Fruit fly (Drosophila melanogaster): Measurements from ENCODE around the gene Pfdn5.

The Pfdn5 gene

dm6 chr3R:22447874-22448254, 39.0 kb upstream of the Pfdn5 start, which contains the start of gene CG34376 (continued):
- TF ChIP-seq ftz-f1 (GFP tag; optimal IDR thresholded peaks at IDR 0.05) (no peak), CG9437 (GFP tag; optimal IDR thresholded peaks at IDR 0.05) (peak; percentile 76), Dbx (GFP tag; IDR thresholded peaks at IDR 0.05) (peak; percentile 49; the same call in 1 of the 3 replicates), CG18619 (GFP tag; optimal IDR thresholded peaks at IDR 0.05) (no peak), CG7928 (GFP tag; optimal IDR thresholded peaks at IDR 0.05) (no peak), Dip2 (GFP tag; IDR thresholded peaks at IDR 0.05) (no peak), CG10321 (GFP tag; IDR thresholded peaks at IDR 0.05) (no peak), CG11696 (GFP tag; IDR thresholded peaks at IDR 0.05) (no peak), Meics (GFP tag; optimal IDR thresholded peaks at IDR 0.05) (peak; percentile 55), emc (GFP tag; optimal IDR thresholded peaks at IDR 0.05) (no peak), CG18011 (GFP tag; optimal IDR thresholded peaks at IDR 0.05) (no peak), Hmr (GFP tag; optimal IDR thresholded peaks at IDR 0.05) (peak; percentile 44), lov (optimal IDR thresholded peaks at IDR 0.05) (no peak), lov (GFP tag; IDR thresholded peaks at IDR 0.05) (0 out of 3 replicates have a peak, but pooled peaks have one; percentile 45), HmgD (GFP tag; optimal IDR thresholded peaks at IDR 0.05) (no peak), CG15011 (GFP tag; optimal IDR thresholded peaks at IDR 0.05) (no peak), CG12391 (tag; optimal IDR thresholded peaks at IDR 0.05) (peak; percentile 69), Hsf (GFP tag; optimal IDR thresholded peaks at IDR 0.05) (no peak), Max (GFP tag; optimal IDR thresholded peaks at IDR 0.05) (no peak), NC2β (GFP tag; optimal IDR thresholded peaks at IDR 0.05) (no peak), dimm (GFP tag; IDR thresholded peaks at IDR 0.05) (no peak), ERR (GFP tag; optimal IDR thresholded peaks at IDR 0.05) (peak; percentile 31), CG14710 (tag; optimal IDR thresholded peaks at IDR 0.05) (peak; percentile 72), pfk (GFP tag; optimal IDR thresholded peaks at IDR 0.05) (peak; percentile 25), Bgb (GFP tag; IDR thresholded peaks at IDR 0.05; ENCODE audit: partially characterized antibody) (peak; percentile 36; the same call in 1 of the 2 replicates), CG12104 (GFP tag; optimal IDR thresholded peaks at IDR 0.05) (peak; percentile 2), Gsc (GFP tag; IDR thresholded peaks at IDR 0.05) (no peak), CG1647 (GFP tag; optimal IDR thresholded peaks at IDR 0.05) (peak; percentile 1), CG8478 (optimal IDR thresholded peaks at IDR 0.05) (no peak), B-H2 (GFP tag; optimal IDR thresholded peaks at IDR 0.05) (peak; percentile 28), CG32767 (GFP tag; IDR thresholded peaks at IDR 0.05) (0 out of 2 replicates have a peak, but pooled peaks have one; percentile 25), slou (GFP tag; optimal IDR thresholded peaks at IDR 0.05) (no peak), tgo (GFP tag; IDR thresholded peaks at IDR 0.05) (peak; percentile 17; the same call in 2 of the 3 replicates), peb (GFP tag; IDR thresholded peaks at IDR 0.05) (no peak), Xbp1 (GFP tag; optimal IDR thresholded peaks at IDR 0.05) (peak; percentile 16), ttk (GFP tag; IDR thresholded peaks at IDR 0.05) (peak; percentile 35; the same call in 1 of the 2 replicates), CG13296 (GFP tag; optimal IDR thresholded peaks at IDR 0.05) (peak; percentile 4), lilli (GFP tag; optimal IDR thresholded peaks at IDR 0.05) (no peak), CG15073 (GFP tag; optimal IDR thresholded peaks at IDR 0.05) (no peak), seq (GFP tag; IDR thresholded peaks at IDR 0.05) (no peak; the same call in 1 of the 2 replicates), hbn (GFP tag; IDR thresholded peaks at IDR 0.05; ENCODE audit: partially characterized antibody) (no peak), CG14965 (GFP tag; optimal IDR thresholded peaks at IDR 0.05; ENCODE audit: borderline replicate concordance) (no peak), Hey (tag; optimal IDR thresholded peaks at IDR 0.05) (no peak), Lhr (GFP tag; optimal IDR thresholded peaks at IDR 0.05) (peak; percentile 33), slp2 (GFP tag; optimal IDR thresholded peaks at IDR 0.05) (peak; percentile 22), ap (GFP tag; IDR thresholded peaks at IDR 0.05) (0 out of 2 replicates have a peak, but pooled peaks have one; percentile 35), chinmo (GFP tag; IDR thresholded peaks at IDR 0.05; ENCODE audit: partially characterized antibody) (0 out of 4 replicates have a peak, but pooled peaks have one; percentile 44), CHES-1-like (GFP tag; optimal IDR thresholded peaks at IDR 0.05) (peak; percentile 26), bowl (GFP tag; IDR thresholded peaks at IDR 0.05) (no peak; the same call in 1 of the 2 replicates), CG3407 (GFP tag; optimal IDR thresholded peaks at IDR 0.05) (peak; percentile 34), CG17385 (GFP tag; optimal IDR thresholded peaks at IDR 0.05) (peak; percentile 13), CG15601 (tag; optimal IDR thresholded peaks at IDR 0.05) (peak; percentile 50)

Measured in whole organism, embryonic.